Worm (Caenorhabditis elegans): ENCODE results near the gene spe-18.

ce11 chrII:13193563-13194103, 40.4 kb upstream of the spe-18 start:
- no peak for TF ChIP-seq nhr-6 (tag; optimal IDR thresholded peaks at IDR 0.05)
- no peak for TF ChIP-seq lsy-2 (tag; optimal IDR thresholded peaks at IDR 0.05)
- no peak for TF ChIP-seq unc-62 (GFP tag; optimal IDR thresholded peaks at IDR 0.05 in 1 of 2)
- TF ChIP-seq unc-62 (tag; optimal IDR thresholded peaks at IDR 0.05), result no peak
- no peak for TF ChIP-seq nhr-237 (tag; optimal IDR thresholded peaks at IDR 0.05)
- no peak for TF ChIP-seq attf-4 (tag; optimal IDR thresholded peaks at IDR 0.05)
- no peak for TF ChIP-seq ZK546.5 (tag; optimal IDR thresholded peaks at IDR 0.05)
- TF ChIP-seq ama-1 (optimal IDR thresholded peaks at IDR 0.05), result no peak
- no peak for TF ChIP-seq skn-1 (tag; optimal IDR thresholded peaks at IDR 0.05)
- TF ChIP-seq jun-1 (tag; optimal IDR thresholded peaks at IDR 0.05), result no peak
- TF ChIP-seq daf-12 (tag; optimal IDR thresholded peaks at IDR 0.05), result no peak
- TF ChIP-seq F37D6.2 (tag; optimal IDR thresholded peaks at IDR 0.05), result no peak
- no peak for TF ChIP-seq daf-16 (GFP tag; optimal IDR thresholded peaks at IDR 0.05)
- TF ChIP-seq daf-16 (tag; optimal IDR thresholded peaks at IDR 0.05), result no peak
- no peak for TF ChIP-seq snpc-4 (tag; optimal IDR thresholded peaks at IDR 0.05)
- no peak for TF ChIP-seq zag-1 (tag; optimal IDR thresholded peaks at IDR 0.05)
